Worm (Caenorhabditis elegans) whole organism, dauer: Measurements from ENCODE around the gene tos-1.
"Not testable (repeated sequence)": the region's sequence is repeated elsewhere in the genome, so short reads cannot be mapped to it uniquely, and the experiment has no call there.

Experiments
- unc-62 ChIP-seq: sonication (generic microtip); optimal IDR thresholded peaks from 2 replicates; lab custom pipeline; 2017; ENCODE audit warnings: missing biosample characterization, missing genetic modification reagents, missing genetic modification characterization

tos-1 gene

DNA sequence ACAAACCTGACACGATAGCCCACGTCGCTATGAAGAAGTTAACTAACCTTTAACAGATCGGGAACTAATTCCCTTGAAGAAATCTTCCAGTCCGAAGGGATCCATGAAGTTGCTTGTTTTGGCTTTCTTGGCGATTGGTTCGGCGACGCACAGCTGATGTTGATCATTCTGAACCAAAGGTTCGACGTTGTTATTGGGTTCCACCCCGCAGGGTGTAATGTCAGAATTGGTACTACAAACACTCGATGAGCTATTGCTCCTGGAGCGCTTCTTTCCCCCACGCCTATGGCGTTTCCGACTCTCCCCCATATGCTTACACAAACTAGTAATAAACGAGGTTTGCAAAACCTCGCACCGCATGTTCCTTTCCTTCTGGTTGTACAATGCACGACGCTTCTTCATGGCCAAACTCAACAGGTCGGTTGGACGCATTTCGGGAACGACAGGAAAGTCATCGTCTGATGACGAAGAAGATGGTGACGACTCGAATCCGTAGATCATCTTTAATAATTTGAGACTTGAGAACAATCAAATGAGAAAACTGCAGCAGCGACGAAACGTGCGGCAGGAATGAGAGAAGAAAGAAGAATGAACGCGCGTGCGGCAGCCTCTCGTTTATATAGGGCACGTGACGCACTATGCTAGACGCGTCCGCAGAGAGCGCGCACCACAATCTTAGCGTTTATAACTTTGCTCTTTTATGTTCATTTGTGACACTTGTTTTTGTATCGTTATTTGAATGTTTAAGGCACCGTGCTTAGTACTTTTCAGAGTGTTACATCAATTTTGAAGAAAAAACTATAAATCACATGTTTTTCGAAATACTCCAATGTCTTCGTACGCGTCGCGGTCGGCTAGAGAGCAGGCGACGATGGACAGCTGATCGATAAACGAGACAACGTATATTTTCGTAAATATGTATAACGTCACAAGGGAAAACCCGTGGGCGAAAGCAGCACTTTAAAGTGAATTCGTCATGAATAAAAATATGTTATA lies at the start of gene tos-1:
tos-1 (minus strand) TSS at position 575 of the 996 bp plus-strand sequence.
- TF ChIP-seq unc-62 (GFP tag; lab: Kevin White, UChicago) = no peak

DNA sequence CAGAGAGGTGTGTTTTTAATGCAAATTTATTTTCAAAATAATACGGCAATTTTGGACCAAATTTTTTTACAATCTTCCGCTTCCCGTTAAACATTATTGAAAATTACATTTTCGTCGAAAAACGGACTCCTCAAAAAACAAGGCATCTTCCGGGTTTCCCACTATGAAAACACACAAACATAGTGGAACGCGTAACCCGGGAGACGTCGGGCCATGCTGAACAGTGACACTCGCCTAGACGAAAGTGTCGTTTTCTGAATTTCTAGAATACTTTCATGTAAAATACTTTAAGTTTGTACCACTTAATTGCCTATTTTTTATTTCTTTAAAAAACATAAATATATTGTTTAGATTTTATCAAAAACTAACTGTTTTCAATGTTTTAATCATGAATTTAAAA lies 48.0 kb upstream of the tos-1 start:
- no peak for TF ChIP-seq unc-62 (GFP tag; lab: Kevin White, UChicago)

DNA sequence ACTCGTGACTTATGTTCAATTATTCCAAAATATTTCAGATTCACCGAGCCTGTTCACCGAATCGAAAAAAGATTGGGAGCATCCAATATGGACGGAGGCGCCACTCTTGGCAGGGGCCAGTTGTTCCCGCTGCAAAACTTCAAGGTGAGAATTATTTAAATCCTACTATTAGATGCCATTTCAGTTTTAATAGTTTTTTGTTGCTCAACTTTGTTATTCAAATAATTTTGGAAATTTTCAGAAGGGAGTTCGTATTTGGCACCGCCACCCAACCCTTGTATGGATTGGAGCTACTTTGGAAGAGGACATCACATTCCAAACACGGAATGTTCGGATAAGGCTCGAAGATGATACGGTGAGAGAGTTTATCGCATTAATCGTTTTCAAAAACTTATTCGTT lies 42.1 kb upstream of the tos-1 start, which contains the start of gene hum-2:
hum-2 (plus strand) TSS at position 33 of the 400 bp plus-strand sequence.
- TF ChIP-seq unc-62 (GFP tag; lab: Kevin White, UChicago) = no peak

DNA sequence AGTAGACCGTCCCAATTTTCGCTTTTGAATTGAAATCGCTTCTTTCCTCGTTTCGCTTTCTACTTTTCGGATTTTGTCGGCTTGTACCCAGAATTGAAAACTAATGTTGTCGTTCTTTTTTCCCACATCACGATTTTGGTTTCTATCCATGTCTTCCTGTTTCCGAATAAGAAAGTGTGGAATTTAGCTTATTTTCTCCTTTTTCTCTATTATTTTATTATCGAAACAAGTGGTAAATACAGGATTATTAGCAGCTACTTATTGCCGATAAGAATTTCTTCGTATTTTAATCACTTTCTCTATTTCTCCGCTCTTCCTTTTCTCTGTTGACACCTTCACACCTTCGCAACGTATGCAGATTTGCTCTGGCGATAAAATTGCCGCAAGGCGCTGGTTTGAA lies 40.9 kb upstream of the tos-1 start:
- no peak for TF ChIP-seq unc-62 (GFP tag; lab: Kevin White, UChicago)

DNA sequence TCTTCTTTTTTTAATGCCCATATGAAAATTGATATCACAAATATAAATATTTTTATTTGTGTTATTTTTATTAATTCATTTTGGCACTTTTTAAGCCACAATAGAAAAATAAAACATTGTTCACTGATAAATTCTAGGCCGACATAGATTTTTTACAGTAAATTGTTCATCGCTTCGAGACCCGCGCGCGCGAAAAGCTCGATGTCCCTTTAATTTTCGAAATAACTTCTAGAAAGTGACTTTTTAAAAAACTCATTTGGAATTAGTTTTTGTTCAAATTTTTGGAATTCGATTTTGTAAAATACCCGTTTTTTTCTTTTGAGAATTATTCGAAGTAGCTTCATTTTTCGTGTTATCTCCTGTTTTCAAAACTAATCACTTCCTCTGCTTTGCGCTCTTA lies 40.4 kb upstream of the tos-1 start:
- no peak for TF ChIP-seq unc-62 (GFP tag; lab: Kevin White, UChicago)

DNA sequence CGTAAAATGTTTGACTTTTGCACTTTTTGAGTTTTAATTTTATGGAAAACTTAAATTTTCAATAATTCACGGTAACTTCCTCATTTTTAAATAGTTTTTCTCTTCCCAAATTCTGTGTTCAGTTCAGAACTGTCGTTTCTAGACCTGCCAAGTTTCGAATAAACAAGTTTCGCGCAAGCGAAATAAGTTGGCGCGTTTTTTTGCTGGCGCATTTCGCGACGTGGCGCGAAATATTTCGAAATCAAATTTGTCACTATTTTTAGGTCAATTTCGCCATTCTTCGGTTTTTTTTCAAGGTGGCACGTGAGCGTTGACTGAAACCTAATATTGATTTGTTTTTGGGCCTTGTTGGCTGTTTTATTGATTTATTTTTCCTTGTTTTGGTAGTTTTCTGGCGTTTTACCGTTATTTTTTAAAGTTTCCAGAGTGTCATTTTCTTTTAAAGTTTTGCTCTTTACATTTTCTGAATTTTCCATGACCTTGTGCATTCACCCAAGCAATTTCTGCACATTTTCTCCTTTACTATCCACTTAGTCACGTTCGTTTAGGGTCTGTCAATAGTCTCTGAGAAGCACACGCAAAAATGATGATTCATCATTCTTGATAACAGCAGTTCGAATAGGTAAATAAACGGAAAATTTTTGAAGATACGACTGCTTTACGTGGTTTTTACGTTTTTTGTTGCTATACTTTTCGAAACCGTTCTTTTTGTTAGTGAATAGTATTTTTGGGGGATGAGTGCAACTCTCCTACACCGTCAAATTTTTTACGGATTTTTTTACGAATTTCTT lies 38.7 kb upstream of the tos-1 start:
- TF ChIP-seq unc-62 (GFP tag; lab: Kevin White, UChicago) = no peak

DNA sequence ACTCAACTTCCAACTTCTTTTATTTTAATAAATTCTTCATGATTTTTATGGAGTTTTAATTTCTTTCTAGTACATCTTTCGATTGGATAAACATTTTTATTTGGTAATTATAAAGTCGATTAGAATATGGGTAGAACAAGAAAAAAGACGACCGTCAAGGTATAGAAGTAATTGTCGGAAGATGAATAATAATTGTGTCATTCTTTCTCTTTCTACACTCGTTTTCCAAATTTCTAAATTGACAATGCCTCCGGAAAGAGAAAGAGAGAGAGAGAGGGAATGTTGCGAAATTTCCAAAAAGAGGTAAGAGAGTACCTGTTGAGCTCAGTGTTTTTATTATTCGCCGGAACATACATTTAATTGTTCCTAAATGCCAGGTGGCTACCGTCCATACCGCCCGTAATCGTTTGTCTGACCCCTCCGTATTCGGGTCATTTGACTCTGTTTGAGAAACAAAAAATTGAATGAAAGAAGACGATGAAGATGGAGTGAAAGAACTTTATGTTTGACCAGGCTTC lies 37.9 kb upstream of the tos-1 start, which contains the start of gene E02C12.12:
E02C12.12 (minus strand) TSS at position 468 of the 518 bp plus-strand sequence.
- no peak for TF ChIP-seq unc-62 (GFP tag; lab: Kevin White, UChicago)

DNA sequence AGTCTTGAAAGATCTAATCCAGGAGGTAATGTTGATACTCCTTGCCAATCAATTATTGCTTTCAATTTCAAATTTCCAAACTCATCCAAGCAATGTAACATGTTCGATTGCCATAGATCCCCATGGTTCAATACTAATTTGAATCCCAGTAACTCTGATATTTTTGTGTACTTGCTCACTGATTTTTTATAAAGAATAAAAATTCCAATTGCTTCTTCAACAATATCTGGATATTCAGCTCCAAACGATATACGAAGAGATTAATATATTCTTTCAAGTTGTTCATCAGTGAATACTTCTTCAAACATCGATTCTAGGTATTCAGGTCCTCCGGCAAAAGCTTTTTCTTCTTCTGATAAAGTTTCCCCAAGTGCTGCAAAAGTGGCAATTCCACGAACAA lies 35.8 kb upstream of the tos-1 start, which contains the start of gene E02C12.11:
E02C12.11 (minus strand) TSS at position 101 of the 400 bp plus-strand sequence.
- not testable (repeated sequence) for TF ChIP-seq unc-62 (GFP tag; lab: Kevin White, UChicago)

DNA sequence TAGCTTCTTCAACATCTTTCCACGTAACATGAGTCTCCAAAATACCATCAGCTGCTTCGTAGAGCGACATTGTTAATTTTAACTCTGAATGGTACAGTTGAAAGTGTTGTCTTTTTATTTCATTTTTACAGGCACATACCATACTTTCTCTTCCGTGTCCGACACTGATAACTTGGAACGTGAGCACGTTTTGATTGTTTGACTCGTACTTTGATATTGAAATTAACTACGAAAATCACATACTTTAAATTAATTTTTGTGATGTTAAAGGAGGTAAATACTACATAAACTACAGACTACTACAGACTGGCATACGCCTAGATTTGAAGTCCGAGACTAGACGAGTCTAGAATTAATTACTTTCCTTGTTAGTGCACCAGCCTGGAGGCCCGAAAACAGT lies 34.3 kb upstream of the tos-1 start, which contains the start of gene E02C12.10:
E02C12.10 (minus strand) TSS at position 75 of the 400 bp plus-strand sequence.
- TF ChIP-seq unc-62 (GFP tag; lab: Kevin White, UChicago) = no peak

DNA sequence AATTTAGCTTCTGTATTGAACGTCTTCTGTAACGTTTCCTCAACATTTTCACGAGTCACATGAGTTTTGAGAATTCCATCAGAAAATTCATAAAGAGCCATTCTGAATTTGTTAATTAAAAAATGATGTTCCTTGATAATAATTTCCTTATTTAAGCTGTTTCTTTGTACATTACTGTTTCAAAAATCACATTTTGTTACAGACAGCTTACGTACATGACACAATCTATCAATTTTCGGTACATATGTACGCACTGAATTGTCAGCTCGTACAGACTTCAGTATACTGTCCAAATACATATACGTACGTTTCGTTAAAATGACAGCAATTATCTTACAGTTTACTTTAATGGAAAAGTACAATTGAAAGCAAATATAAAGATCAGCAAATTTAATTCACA lies 32.4 kb upstream of the tos-1 start, which contains the start of gene E02C12.19:
E02C12.19 (minus strand) TSS at position 101 of the 400 bp plus-strand sequence.
- no peak for TF ChIP-seq unc-62 (GFP tag; lab: Kevin White, UChicago)

DNA sequence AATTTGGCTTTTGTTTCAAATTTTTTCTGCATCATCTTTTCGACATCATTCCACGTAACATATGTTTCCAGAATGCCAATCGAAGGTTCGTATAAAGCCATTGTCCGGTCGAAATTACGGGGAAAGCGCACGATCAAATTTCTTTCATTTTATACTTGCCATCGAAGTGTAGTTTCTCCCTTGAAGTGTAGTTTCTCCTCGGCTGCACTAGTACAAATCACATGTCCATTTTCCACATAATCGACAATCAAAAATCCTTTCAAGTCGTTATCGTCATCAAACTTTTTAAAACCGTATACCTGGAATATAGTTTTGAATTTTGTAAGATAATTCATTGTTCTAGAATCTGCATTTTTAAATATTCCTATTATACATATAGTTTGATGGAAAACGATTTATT lies 31.4 kb upstream of the tos-1 start, which contains the start of gene E02C12.9:
E02C12.9 (minus strand) TSS at position 101 of the 400 bp plus-strand sequence.
- no peak for TF ChIP-seq unc-62 (GFP tag; lab: Kevin White, UChicago)

DNA sequence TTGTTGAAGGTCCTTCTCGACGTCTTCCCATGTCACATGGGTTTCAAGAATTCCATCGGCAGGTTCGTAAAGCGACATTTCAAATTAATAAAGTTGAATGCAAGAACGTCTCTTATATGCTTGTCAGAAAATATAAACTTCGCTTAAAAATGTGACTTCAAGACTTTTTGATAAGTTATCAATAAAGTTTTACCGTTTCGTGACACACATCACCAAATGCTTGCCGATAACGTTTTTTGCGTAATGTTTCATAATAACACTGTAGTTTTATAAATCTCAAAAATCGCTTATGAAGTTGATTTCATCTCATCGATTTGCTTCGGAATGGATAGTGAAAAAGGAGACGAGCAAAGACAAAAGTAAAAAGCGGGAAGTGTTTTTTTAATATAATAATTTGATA lies 29.5 kb upstream of the tos-1 start, which contains the start of gene E02C12.8:
E02C12.8 (minus strand) TSS at position 141 of the 400 bp plus-strand sequence.
- TF ChIP-seq unc-62 (GFP tag; lab: Kevin White, UChicago) = no peak

DNA sequence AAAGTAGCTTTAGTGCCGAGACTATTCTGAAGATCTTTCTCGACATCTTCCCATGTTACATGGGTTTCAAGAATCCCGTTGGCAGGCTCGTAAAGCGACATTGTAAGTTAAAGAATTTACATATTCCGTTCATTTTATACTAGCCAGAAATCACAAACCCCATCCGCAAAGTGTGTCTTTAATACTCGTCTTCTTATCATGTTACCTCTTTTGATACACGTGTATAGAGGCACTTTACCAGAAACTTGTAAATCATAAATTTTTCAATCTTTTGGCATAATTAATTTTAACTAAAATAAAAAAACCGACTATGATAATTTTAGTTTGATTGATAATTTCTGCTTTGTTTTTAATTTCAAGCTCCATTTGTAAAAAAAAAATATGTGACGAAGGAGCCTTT lies 27.0 kb upstream of the tos-1 start, which contains the start of gene E02C12.6:
E02C12.6 (minus strand) TSS at position 101 of the 400 bp plus-strand sequence.
- TF ChIP-seq unc-62 (GFP tag; lab: Kevin White, UChicago) = no peak

DNA sequence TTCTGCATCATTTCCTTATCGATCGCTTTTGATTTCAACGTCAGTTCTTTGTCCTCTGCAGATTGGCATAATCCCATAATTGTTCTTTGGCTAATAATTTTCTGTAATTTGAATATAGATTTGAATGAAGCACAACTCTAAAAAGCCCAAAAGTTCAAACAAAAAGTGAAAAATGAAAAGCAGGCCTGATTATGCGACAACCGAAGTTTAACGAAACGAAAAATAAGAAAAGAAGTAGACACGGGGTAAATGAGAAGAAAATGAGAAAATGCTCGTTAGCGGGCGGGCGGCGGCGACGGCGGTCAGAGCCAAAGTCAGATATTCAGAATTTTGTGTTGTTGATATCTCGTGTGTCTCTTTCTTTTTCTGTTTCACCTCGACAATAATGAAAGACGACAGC lies 15.7 kb upstream of the tos-1 start, which contains the start of gene gpa-3:
gpa-3 (minus strand) TSS at position 101 of the 400 bp plus-strand sequence.
- TF ChIP-seq unc-62 (GFP tag; lab: Kevin White, UChicago) = no peak

DNA sequence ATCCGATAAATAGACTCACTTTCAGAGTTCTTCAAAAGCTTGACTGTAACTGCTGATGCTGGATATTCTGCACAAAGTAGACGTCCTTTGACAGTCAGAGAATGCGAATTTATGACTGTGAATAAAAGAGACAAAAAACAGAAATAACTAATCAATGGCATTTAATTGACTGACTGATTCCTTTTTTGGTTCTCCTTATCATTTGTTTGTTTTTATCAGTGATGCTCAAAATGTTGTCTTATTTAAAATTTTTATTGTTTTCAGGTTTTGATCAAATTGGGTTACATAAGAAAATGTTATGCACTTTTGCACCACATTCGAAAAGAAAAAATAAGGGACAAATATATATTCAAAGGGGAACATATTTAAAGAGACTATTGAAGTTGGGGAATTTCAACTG lies 12.3 kb upstream of the tos-1 start, which contains the start of gene ttr-49:
ttr-49 (minus strand) TSS at position 171 of the 400 bp plus-strand sequence.
- TF ChIP-seq unc-62 (GFP tag; lab: Kevin White, UChicago) = no peak
